Comparison of ENCODE assay signal across 1 fruit fly cellular context in genomic region chr2L:18152172-18152639, dm6.
TF ChIP-seq lines count a peak whose summit lies in the region.

TSS of gene Socs36E (minus strand) at chr2L:18152417.

TF ChIP-seq in whole organism, embryonic, 481 proteins besides CTCF, POLR2A, EP300 and RAD21 (continued from another document and continues in another):
- TF ChIP-seq Opbp (GFP tag; IDR thresholded peaks at IDR 0.05; lab: Robert Waterston, UW; ENCODE audit: partially characterized antibody) (peak; percentile 72), Nf-YA (GFP tag; IDR thresholded peaks at IDR 0.05; lab: Robert Waterston, UW) (no peak), dm (GFP tag; optimal IDR thresholded peaks at IDR 0.05; lab: Kevin White, UChicago) (peak; percentile 80), peb (GFP tag; IDR thresholded peaks at IDR 0.05; lab: Robert Waterston, UW) (no peak), CG8944 (GFP tag; optimal IDR thresholded peaks at IDR 0.05; lab: Kevin White, UChicago) (peak; percentile 30), dati (GFP tag; IDR thresholded peaks at IDR 0.05; lab: Robert Waterston, UW) (no peak), D (optimal IDR thresholded peaks at IDR 0.05; lab: Kevin White, UChicago) (no peak), D (GFP tag; optimal IDR thresholded peaks at IDR 0.05; lab: Kevin White, UChicago) (no peak), CG11093 (GFP tag; IDR thresholded peaks at IDR 0.05; lab: Robert Waterston, UW) (no peak), Lim3 (GFP tag; IDR thresholded peaks at IDR 0.05; lab: Robert Waterston, UW) (no peak), CG13894 (tag; optimal IDR thresholded peaks at IDR 0.05; lab: Kevin White, UChicago) (peak; percentile 80), CG13424 (tag; optimal IDR thresholded peaks at IDR 0.05; lab: Kevin White, UChicago) (peak; percentile 29), kni (GFP tag; optimal IDR thresholded peaks at IDR 0.05; lab: Kevin White, UChicago) (peak; percentile 37), so (GFP tag; IDR thresholded peaks at IDR 0.05; lab: Robert Waterston, UW) (peak; percentile 65; the same call in 2 of the 3 replicates), Dip2 (GFP tag; IDR thresholded peaks at IDR 0.05; lab: Robert Waterston, UW) (0 out of 2 replicates have a peak, but pooled peaks have one; percentile 12), CG12299 (tag; optimal IDR thresholded peaks at IDR 0.05; lab: Kevin White, UChicago) (no peak), ttk (GFP tag; IDR thresholded peaks at IDR 0.05; lab: Robert Waterston, UW) (no peak), CG32772 (GFP tag; IDR thresholded peaks at IDR 0.05; lab: Robert Waterston, UW) (no peak), CG9817 (tag; optimal IDR thresholded peaks at IDR 0.05; lab: Kevin White, UChicago) (peak; percentile 28), CG9727 (GFP tag; optimal IDR thresholded peaks at IDR 0.05; lab: Kevin White, UChicago) (no peak), schlank (tag; optimal IDR thresholded peaks at IDR 0.05; lab: Kevin White, UChicago) (no peak), CG4707 (GFP tag; optimal IDR thresholded peaks at IDR 0.05; lab: Kevin White, UChicago) (peak; percentile 12), CG1832 (GFP tag; optimal IDR thresholded peaks at IDR 0.05; lab: Kevin White, UChicago) (no peak), CG17612 (GFP tag; IDR thresholded peaks at IDR 0.05; lab: Robert Waterston, UW) (no peak), tin (GFP tag; optimal IDR thresholded peaks at IDR 0.05; lab: Kevin White, UChicago) (peak; percentile 15), Abd-B (GFP tag; optimal IDR thresholded peaks at IDR 0.05; lab: Kevin White, UChicago) (peak; percentile 91), cad (GFP tag; optimal IDR thresholded peaks at IDR 0.05; lab: Kevin White, UChicago) (no peak), tx (GFP tag; optimal IDR thresholded peaks at IDR 0.05; lab: Kevin White, UChicago) (no peak), knrl (GFP tag; IDR thresholded peaks at IDR 0.05; lab: Robert Waterston, UW; ENCODE audit: partially characterized antibody) (peak; percentile 69; the same call in 2 of the 3 replicates), sisA (GFP tag; IDR thresholded peaks at IDR 0.05; lab: Robert Waterston, UW) (no peak), CG10979 (tag; optimal IDR thresholded peaks at IDR 0.05; lab: Kevin White, UChicago) (peak; percentile 0), fru (optimal IDR thresholded peaks at IDR 0.05; lab: Kevin White, UChicago) (no peak), Oli (tag; optimal IDR thresholded peaks at IDR 0.05; lab: Kevin White, UChicago) (no peak), CG11398 (GFP tag; optimal IDR thresholded peaks at IDR 0.05; lab: Kevin White, UChicago) (peak; percentile 31), bsh (GFP tag; optimal IDR thresholded peaks at IDR 0.05; lab: Kevin White, UChicago) (peak; percentile 10 to 19), CG9797 (GFP tag; optimal IDR thresholded peaks at IDR 0.05; lab: Kevin White, UChicago) (peak; percentile 99), CG30020 (tag; optimal IDR thresholded peaks at IDR 0.05; lab: Kevin White, UChicago) (no peak), lov (optimal IDR thresholded peaks at IDR 0.05; lab: Kevin White, UChicago) (no peak), lov (GFP tag; IDR thresholded peaks at IDR 0.05; lab: Robert Waterston, UW) (no peak), NC2β (GFP tag; optimal IDR thresholded peaks at IDR 0.05; lab: Kevin White, UChicago) (peak; percentile 70), inv (GFP tag; IDR thresholded peaks at IDR 0.05; lab: Robert Waterston, UW; ENCODE audit: partially characterized antibody) (peak; percentile 42; the same call in 1 of the 2 replicates), CG1792 (GFP tag; optimal IDR thresholded peaks at IDR 0.05; lab: Kevin White, UChicago) (no peak), Atf-2 (GFP tag; optimal IDR thresholded peaks at IDR 0.05; lab: Kevin White, UChicago) (peak; percentile 11), Dp (GFP tag; optimal IDR thresholded peaks at IDR 0.05; lab: Kevin White, UChicago) (peak; percentile 63), CG9876 (GFP tag; optimal IDR thresholded peaks at IDR 0.05; lab: Kevin White, UChicago) (peak; percentile 13), HHEX (GFP tag; optimal IDR thresholded peaks at IDR 0.05; lab: Kevin White, UChicago) (no peak), Dref (GFP tag; IDR thresholded peaks at IDR 0.05; lab: Robert Waterston, UW) (peak; percentile 50), ac (GFP tag; optimal IDR thresholded peaks at IDR 0.05; lab: Kevin White, UChicago) (no peak), Bteb2 (GFP tag; optimal IDR thresholded peaks at IDR 0.05; lab: Kevin White, UChicago) (peak; percentile 18), Sry-β (GFP tag; optimal IDR thresholded peaks at IDR 0.05; lab: Kevin White, UChicago) (peak; percentile 82), sens (GFP tag; lab: Kevin White, UChicago) (peak; percentile 59), CG10431 (GFP tag; optimal IDR thresholded peaks at IDR 0.05; lab: Kevin White, UChicago) (no peak), org-1 (GFP tag; optimal IDR thresholded peaks at IDR 0.05; lab: Kevin White, UChicago) (peak; percentile 5), emc (GFP tag; optimal IDR thresholded peaks at IDR 0.05; lab: Kevin White, UChicago) (peak; percentile 24), row (GFP tag; IDR thresholded peaks at IDR 0.05; lab: Robert Waterston, UW) (peak; percentile 53), nom (GFP tag; optimal IDR thresholded peaks at IDR 0.05; lab: Kevin White, UChicago) (peak; percentile 41), Hmx (GFP tag; optimal IDR thresholded peaks at IDR 0.05; lab: Kevin White, UChicago) (no peak), Stat92E (GFP tag; optimal IDR thresholded peaks at IDR 0.05; lab: Kevin White, UChicago) (peak in 1 of 3 experiments; percentile 62), chinmo (GFP tag; IDR thresholded peaks at IDR 0.05; lab: Robert Waterston, UW; ENCODE audit: partially characterized antibody) (peak; percentile 86; the same call in 2 of the 4 replicates), chm (GFP tag; IDR thresholded peaks at IDR 0.05; lab: Robert Waterston, UW) (peak; percentile 90), CG34376 (GFP tag; optimal IDR thresholded peaks at IDR 0.05; lab: Kevin White, UChicago) (peak; percentile 42), abd-A (tag; optimal IDR thresholded peaks at IDR 0.05; lab: Kevin White, UChicago) (peak; percentile 95), lmd (GFP tag; IDR thresholded peaks at IDR 0.05; lab: Robert Waterston, UW) (no peak), hb (GFP tag; IDR thresholded peaks at IDR 0.05; lab: Robert Waterston, UW; ENCODE audit: partially characterized antibody) (no peak), CG11085 (GFP tag; IDR thresholded peaks at IDR 0.05; lab: Robert Waterston, UW) (no peak), CG4854 (GFP tag; optimal IDR thresholded peaks at IDR 0.05; lab: Kevin White, UChicago) (no peak), gce (GFP tag; IDR thresholded peaks at IDR 0.05; lab: Robert Waterston, UW) (peak; percentile 53; the same call in 1 of the 3 replicates), Usf (GFP tag; optimal IDR thresholded peaks at IDR 0.05; lab: Kevin White, UChicago) (no peak), CG8924 (tag; optimal IDR thresholded peaks at IDR 0.05; lab: Kevin White, UChicago) (peak; percentile 55), bbx (GFP tag; IDR thresholded peaks at IDR 0.05; lab: Robert Waterston, UW; ENCODE audit: partially characterized antibody) (peak; percentile 72), gsb-n (tag; optimal IDR thresholded peaks at IDR 0.05; lab: Kevin White, UChicago) (peak; percentile 47), CG11504 (tag; optimal IDR thresholded peaks at IDR 0.05; lab: Kevin White, UChicago) (peak; percentile 69), ken (GFP tag; IDR thresholded peaks at IDR 0.05; lab: Robert Waterston, UW) (peak; percentile 73; the same call in 1 of the 3 replicates), CG43689 (GFP tag; IDR thresholded peaks at IDR 0.05; lab: Robert Waterston, UW) (no peak), wdn (GFP tag; IDR thresholded peaks at IDR 0.05; lab: Robert Waterston, UW) (no peak), CG8478 (optimal IDR thresholded peaks at IDR 0.05; lab: Kevin White, UChicago) (peak; percentile 81), Antp (GFP tag; optimal IDR thresholded peaks at IDR 0.05; lab: Kevin White, UChicago) (peak; percentile 49), CG7839 (tag; optimal IDR thresholded peaks at IDR 0.05; lab: Kevin White, UChicago) (peak; percentile 22), gsb (GFP tag; IDR thresholded peaks at IDR 0.05; lab: Robert Waterston, UW) (no peak), ssp (GFP tag; IDR thresholded peaks at IDR 0.05; lab: Robert Waterston, UW) (peak; percentile 56; the same call in 1 of the 2 replicates), mld (GFP tag; IDR thresholded peaks at IDR 0.05; lab: Robert Waterston, UW; ENCODE audit: partially characterized antibody) (no peak), CG14860 (GFP tag; IDR thresholded peaks at IDR 0.05; lab: Robert Waterston, UW; ENCODE audit: partially characterized antibody) (no peak), Rx (GFP tag; IDR thresholded peaks at IDR 0.05; lab: Robert Waterston, UW) (no peak), yki (optimal IDR thresholded peaks at IDR 0.05; lab: Kevin White, UChicago) (peak; percentile 25), Fer2 (tag; optimal IDR thresholded peaks at IDR 0.05; lab: Kevin White, UChicago) (no peak), croc (GFP tag; conservative IDR thresholded peaks at IDR 0.05; lab: Robert Waterston, UW) (no peak), CG31365 (tag; optimal IDR thresholded peaks at IDR 0.05; lab: Kevin White, UChicago) (peak; percentile 44), CG5245 (GFP tag; optimal IDR thresholded peaks at IDR 0.05; lab: Kevin White, UChicago) (no peak), CG15601 (tag; optimal IDR thresholded peaks at IDR 0.05; lab: Kevin White, UChicago) (peak; percentile 38), zfh1 (GFP tag; IDR thresholded peaks at IDR 0.05; lab: Robert Waterston, UW) (peak; percentile 43; the same call in 2 of the 3 replicates), CG12744 (GFP tag; optimal IDR thresholded peaks at IDR 0.05; lab: Kevin White, UChicago) (no peak), mam (GFP tag; optimal IDR thresholded peaks at IDR 0.05; lab: Kevin White, UChicago) (peak; percentile 7), Med (GFP tag; lab: Kevin White, UChicago) (peak; percentile 96), Mes4 (GFP tag; optimal IDR thresholded peaks at IDR 0.05; lab: Kevin White, UChicago) (peak; percentile 26), bigmax (GFP tag; optimal IDR thresholded peaks at IDR 0.05; lab: Kevin White, UChicago) (no peak), Myb (GFP tag; optimal IDR thresholded peaks at IDR 0.05; lab: Kevin White, UChicago) (peak; percentile 92), pan (optimal IDR thresholded peaks at IDR 0.05; lab: Kevin White, UChicago) (no peak), pan (GFP tag; optimal IDR thresholded peaks at IDR 0.05 in 1 of 2, IDR thresholded peaks at IDR 0.05 in 1 of 2) (peak in 1 of 2 experiments; percentile 5), Trl (optimal IDR thresholded peaks at IDR 0.05; lab: Kevin White, UChicago) (no peak), Trl (GFP tag; optimal IDR thresholded peaks at IDR 0.05; lab: Kevin White, UChicago) (peak; percentile 15), CG13287 (GFP tag; IDR thresholded peaks at IDR 0.05; lab: Robert Waterston, UW; ENCODE audit: partially characterized antibody) (peak; percentile 62), H15 (GFP tag; IDR thresholded peaks at IDR 0.05; lab: Robert Waterston, UW) (no peak; the same call in 2 of the 3 replicates), gcm2 (GFP tag; optimal IDR thresholded peaks at IDR 0.05; lab: Kevin White, UChicago) (peak; percentile 19), Side (GFP tag; optimal IDR thresholded peaks at IDR 0.05; lab: Kevin White, UChicago) (peak; percentile 9), CG6689 (GFP tag; IDR thresholded peaks at IDR 0.05; lab: Robert Waterston, UW) (no peak), CG2129 (GFP tag; IDR thresholded peaks at IDR 0.05; lab: Robert Waterston, UW; ENCODE audit: partially characterized antibody) (no peak), Dek (tag; optimal IDR thresholded peaks at IDR 0.05; lab: Kevin White, UChicago) (peak; percentile 58), usp (GFP tag; optimal IDR thresholded peaks at IDR 0.05; lab: Kevin White, UChicago) (no peak), CG3995 (GFP tag; optimal IDR thresholded peaks at IDR 0.05; lab: Kevin White, UChicago) (peak; percentile 55), nau (GFP tag; optimal IDR thresholded peaks at IDR 0.05; lab: Kevin White, UChicago) (no peak), br (optimal IDR thresholded peaks at IDR 0.05; lab: Kevin White, UChicago) (no peak), D19B (GFP tag; optimal IDR thresholded peaks at IDR 0.05; lab: Kevin White, UChicago) (no peak), tup (GFP tag; optimal IDR thresholded peaks at IDR 0.05; lab: Kevin White, UChicago) (no peak), CG10959 (GFP tag; IDR thresholded peaks at IDR 0.05; lab: Robert Waterston, UW) (peak; percentile 33; the same call in 1 of the 2 replicates), Dbx (GFP tag; IDR thresholded peaks at IDR 0.05; lab: Robert Waterston, UW) (peak; percentile 64), Pdp1 (GFP tag; optimal IDR thresholded peaks at IDR 0.05; lab: Kevin White, UChicago) (peak in 1 of 2 experiments; percentile 72), vvl (GFP tag; IDR thresholded peaks at IDR 0.05; lab: Robert Waterston, UW) (peak; percentile 95), sr (GFP tag; IDR thresholded peaks at IDR 0.05; lab: Robert Waterston, UW) (peak; percentile 39; the same call in 1 of the 3 replicates), CG16863 (GFP tag; optimal IDR thresholded peaks at IDR 0.05; lab: Kevin White, UChicago) (no peak), zen (tag; optimal IDR thresholded peaks at IDR 0.05; lab: Kevin White, UChicago) (peak; percentile 95), pita (GFP tag; optimal IDR thresholded peaks at IDR 0.05; lab: Kevin White, UChicago) (peak; percentile 100), CG14014 (GFP tag; IDR thresholded peaks at IDR 0.05; lab: Robert Waterston, UW) (no peak), sens-2 (GFP tag; IDR thresholded peaks at IDR 0.05; lab: Robert Waterston, UW) (no peak; the same call in 1 of the 2 replicates), CG11456 (GFP tag; IDR thresholded peaks at IDR 0.05; lab: Robert Waterston, UW) (peak; percentile 72; the same call in 2 of the 3 replicates), C15 (GFP tag; IDR thresholded peaks at IDR 0.05; lab: Robert Waterston, UW) (no peak), ranshi (GFP tag; IDR thresholded peaks at IDR 0.05; lab: Robert Waterston, UW) (no peak), CG5953 (GFP tag; IDR thresholded peaks at IDR 0.05; lab: Robert Waterston, UW) (0 out of 2 replicates have a peak, but pooled peaks have one; percentile 19), lola (GFP tag; optimal IDR thresholded peaks at IDR 0.05; lab: Kevin White, UChicago) (no peak), CG2199 (GFP tag; IDR thresholded peaks at IDR 0.05; lab: Robert Waterston, UW) (peak; percentile 90; the same call in 2 of the 3 replicates), Sin3A (optimal IDR thresholded peaks at IDR 0.05; lab: Kevin White, UChicago) (peak; percentile 23), Bgb (GFP tag; IDR thresholded peaks at IDR 0.05; lab: Robert Waterston, UW; ENCODE audit: partially characterized antibody) (peak; percentile 77), CG18599 (GFP tag; optimal IDR thresholded peaks at IDR 0.05; lab: Kevin White, UChicago) (no peak)
